Worm (Caenorhabditis elegans) whole organism, mixed stage, embryonic: Measurements from ENCODE around the gene M117.4.

ENCODE experiments used
- ceh-83 ChIP-seq: fragments of 200-800 bp; sonication (Bioruptor generic); optimal IDR thresholded peaks from 2 replicates; lab custom pipeline; 2018; ENCODE audit warnings: mild to moderate bottlenecking, missing genetic modification characterization, missing compliant biosample characterization
- drap-1 ChIP-seq: fragments of 200-800 bp; sonication (Bioruptor generic); optimal IDR thresholded peaks from 3 replicates; lab custom pipeline; 2018; ENCODE audit warnings: mild to moderate bottlenecking, missing genetic modification characterization, missing compliant biosample characterization
- elt-1 ChIP-seq: sonication (generic microtip); optimal IDR thresholded peaks from 2 replicates; lab custom pipeline; 2017; ENCODE audit warnings: missing genetic modification characterization, mild to moderate bottlenecking, missing compliant biosample characterization, antibody characterized with exemption, moderate library complexity, borderline replicate concordance; ENCODE audit not compliant: insufficient read depth
- hlh-1 ChIP-seq: fragments of 150-350 bp; optimal IDR thresholded peaks from 2 replicates; lab custom pipeline; 2014; ENCODE audit warnings: missing biosample characterization, missing genetic modification reagents, missing genetic modification characterization
- lin-13 ChIP-seq: fragments of 150-350 bp; optimal IDR thresholded peaks from 2 replicates; lab custom pipeline; 2014; ENCODE audit warnings: missing biosample characterization, missing genetic modification characterization
- lin-32 ChIP-seq: fragments of 200-800 bp; sonication (Bioruptor generic); optimal IDR thresholded peaks from 2 replicates; lab custom pipeline; 2018; ENCODE audit warnings: mild to moderate bottlenecking, missing genetic modification characterization, missing compliant biosample characterization
- lsy-2 ChIP-seq: fragments of 150-350 bp; optimal IDR thresholded peaks from 2 replicates; lab custom pipeline; 2014; ENCODE audit warnings: missing biosample characterization, missing genetic modification characterization
- nhr-237 ChIP-seq: fragments of 150-350 bp; optimal IDR thresholded peaks from 2 replicates; lab custom pipeline; 2014; ENCODE audit warnings: missing biosample characterization, missing genetic modification characterization
- nhr-28 ChIP-seq: fragments of 150-350 bp; optimal IDR thresholded peaks from 2 replicates; lab custom pipeline; 2014; ENCODE audit warnings: missing biosample characterization, missing genetic modification characterization
- pha-4 ChIP-seq: fragments of 150-350 bp; optimal IDR thresholded peaks from 2 replicates; lab custom pipeline; 2018; ENCODE audit warnings: missing biosample characterization, missing genetic modification reagents, missing genetic modification characterization
- snpc-4 ChIP-seq: fragments of 150-350 bp; optimal IDR thresholded peaks from 2 replicates; lab custom pipeline; 2014; ENCODE audit warnings: missing biosample characterization, missing genetic modification characterization
- unc-120 ChIP-seq: sonication (generic microtip); optimal IDR thresholded peaks from 2 replicates; lab custom pipeline; 2017; ENCODE audit warnings: missing genetic modification characterization, missing compliant biosample characterization; ENCODE audit not compliant: poor library complexity, severe bottlenecking
- unc-39 ChIP-seq: fragments of 150-350 bp; optimal IDR thresholded peaks from 2 replicates; lab custom pipeline; 2014; ENCODE audit warnings: missing biosample characterization, missing genetic modification characterization
- ztf-11 ChIP-seq: fragments of 150-350 bp; optimal IDR thresholded peaks from 2 replicates; lab custom pipeline; 2014; ENCODE audit warnings: missing biosample characterization, missing genetic modification characterization

DNA sequence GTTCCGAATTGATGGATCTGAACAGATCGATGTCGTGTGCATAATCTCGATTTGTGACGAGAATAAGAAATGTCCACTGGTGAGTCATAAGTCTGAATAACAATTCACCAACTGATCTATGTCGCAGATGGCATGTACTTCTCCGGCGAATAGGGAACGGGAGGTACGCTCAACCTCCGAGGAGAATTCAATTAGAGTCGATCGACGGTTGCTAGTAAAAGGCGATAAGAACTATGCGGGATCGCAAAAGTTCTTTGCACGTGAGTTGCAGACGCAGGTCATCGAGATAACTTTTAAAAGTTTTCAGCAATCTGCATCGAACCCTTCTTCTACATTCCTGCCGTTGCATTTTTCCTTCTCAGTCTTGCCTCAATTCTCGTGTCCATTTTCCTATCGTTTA lies 49.2 kb upstream of the M117.4 start:
- TF ChIP-seq nhr-237 (tag; lab: Kevin White, UChicago) (no peak), pha-4 (tag; lab: Kevin White, UChicago) (no peak), snpc-4 (no peak), elt-1 (no peak), drap-1 (GFP tag; lab: Kevin White, UChicago) (no peak), lin-13 (tag; lab: Kevin White, UChicago) (no peak), lsy-2 (no peak), unc-39 (tag; lab: Kevin White, UChicago) (no peak), nhr-28 (no peak), lin-32 (GFP tag; lab: Kevin White, UChicago) (no peak), unc-120 (tag; lab: Kevin White, UChicago) (no peak), ztf-11 (tag; lab: Kevin White, UChicago) (no peak), ceh-83 (GFP tag; lab: Kevin White, UChicago) (no peak), hlh-1 (tag; lab: Kevin White, UChicago) (no peak)
